Fruit fly (Drosophila melanogaster): Measurements from ENCODE around the gene CG33494.

Gene CG33494

DNA sequence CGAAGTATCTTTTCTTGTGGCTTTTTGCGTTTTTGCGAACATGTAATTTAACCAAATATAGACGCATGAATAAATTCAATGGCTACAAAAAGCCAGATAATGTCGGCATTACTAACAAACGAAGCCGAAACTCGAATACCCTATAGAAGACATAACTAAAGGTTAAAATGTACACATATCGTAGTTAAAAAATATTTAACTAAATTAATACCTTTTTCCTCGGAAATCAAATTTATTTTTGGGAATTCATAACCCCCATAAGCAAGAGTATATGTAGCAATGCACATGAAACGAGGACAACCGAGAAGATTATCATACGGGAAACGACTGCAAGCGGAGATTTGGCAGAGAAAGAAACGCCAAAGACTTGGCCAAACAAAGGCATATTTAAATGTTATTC is 33.3 kb downstream of the CG33494 start:
- TF ChIP-seq ovo (GFP tag; optimal IDR thresholded peaks at IDR 0.05) = no peak
- TF ChIP-seq CG1620 (GFP tag; optimal IDR thresholded peaks at IDR 0.05) = no peak
- TF ChIP-seq Clk (GFP tag; optimal IDR thresholded peaks at IDR 0.05) = no peak
- no peak for TF ChIP-seq bab1 (GFP tag; optimal IDR thresholded peaks at IDR 0.05)
- TF ChIP-seq Crg-1 (GFP tag; optimal IDR thresholded peaks at IDR 0.05) = no peak
- no peak for TF ChIP-seq toe (GFP tag; optimal IDR thresholded peaks at IDR 0.05)
- no peak for TF ChIP-seq tj (GFP tag; optimal IDR thresholded peaks at IDR 0.05)
- no peak for TF ChIP-seq CG7045 (GFP tag; optimal IDR thresholded peaks at IDR 0.05)
- no peak for TF ChIP-seq kay (GFP tag; ENCODE audit: borderline replicate concordance)
- TF ChIP-seq CG7101 (tag; optimal IDR thresholded peaks at IDR 0.05) = no peak

DNA sequence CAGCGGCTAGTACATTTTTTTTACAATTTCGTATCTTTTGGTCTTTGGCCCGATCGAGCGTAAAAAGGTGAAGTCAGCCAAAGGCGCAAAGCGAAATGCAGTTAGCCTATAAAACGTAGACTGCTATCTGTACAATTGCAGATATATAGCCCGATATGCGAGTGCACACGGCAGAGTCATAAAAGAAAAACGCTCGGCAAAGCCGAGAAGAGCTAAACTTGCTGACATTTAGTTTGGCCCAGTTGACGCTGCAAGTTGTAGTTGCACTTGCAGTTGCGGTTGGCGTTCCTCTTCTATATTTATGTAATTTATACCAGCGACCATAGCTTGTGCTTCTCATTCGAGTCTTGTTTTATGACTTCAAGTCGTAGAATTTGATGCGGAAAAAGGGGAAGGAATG is 34.3 kb downstream of the CG33494 start:
- TF ChIP-seq CG5204 (GFP tag; optimal IDR thresholded peaks at IDR 0.05) (no peak), cic (GFP tag; optimal IDR thresholded peaks at IDR 0.05) (no peak), bab1 (GFP tag; optimal IDR thresholded peaks at IDR 0.05) (no peak), CG12768 (GFP tag; optimal IDR thresholded peaks at IDR 0.05) (no peak), tj (GFP tag; optimal IDR thresholded peaks at IDR 0.05) (peak; percentile 92), Hr96 (GFP tag; optimal IDR thresholded peaks at IDR 0.05) (no peak), pad (GFP tag; optimal IDR thresholded peaks at IDR 0.05) (no peak), Mnt (GFP tag; optimal IDR thresholded peaks at IDR 0.05) (no peak)

DNA sequence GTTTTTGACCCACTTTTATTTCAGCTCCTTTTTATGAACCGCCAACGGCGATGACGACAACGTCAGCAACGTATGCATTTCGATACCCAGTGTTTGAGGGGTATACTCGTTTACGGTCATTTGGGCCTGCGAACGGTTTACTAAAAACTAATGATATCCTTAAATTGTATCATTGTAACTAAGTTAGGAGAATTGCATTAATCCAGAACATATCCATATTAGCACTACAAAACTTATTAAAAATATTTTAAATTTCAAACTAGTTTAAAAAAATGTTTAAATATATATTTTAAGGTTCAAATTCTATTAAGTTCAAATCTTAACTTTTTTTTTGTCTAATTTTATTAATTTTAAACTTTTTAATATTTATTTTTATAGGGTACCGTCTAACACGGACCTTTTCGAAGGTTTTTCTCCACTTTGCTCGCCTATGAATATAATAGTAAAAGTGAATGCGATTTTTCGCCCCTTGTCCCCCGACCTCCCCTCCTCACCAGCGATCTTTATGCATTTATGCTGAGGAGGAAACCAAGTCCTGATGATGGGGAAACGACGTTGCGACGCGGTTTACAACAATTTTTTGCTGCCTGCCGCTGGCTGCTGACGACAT is 35.7 kb downstream of the CG33494 start:
- TF ChIP-seq CG14711 (tag; optimal IDR thresholded peaks at IDR 0.05) (peak; percentile 23), CG33017 (tag; optimal IDR thresholded peaks at IDR 0.05) (no peak), cic (GFP tag; optimal IDR thresholded peaks at IDR 0.05) (no peak)

DNA sequence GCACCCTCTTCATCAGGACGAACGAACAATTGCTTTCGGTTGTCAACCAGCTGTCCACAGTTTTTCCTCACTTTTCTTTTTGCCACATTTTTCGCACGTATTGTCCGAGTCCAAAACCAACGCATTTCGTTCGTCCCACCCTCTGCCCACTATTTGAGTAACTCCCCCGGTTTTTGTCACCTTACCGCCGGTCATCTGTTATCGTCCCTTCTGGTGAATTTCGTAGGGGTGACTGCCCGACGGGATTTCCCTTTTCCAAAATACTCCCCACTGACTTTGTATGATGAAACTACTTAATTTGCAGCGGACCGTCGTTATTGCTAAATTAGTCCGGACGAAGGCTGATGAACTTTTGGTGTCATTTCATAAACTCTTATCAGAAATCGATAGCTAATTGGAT is 37.9 kb downstream of the CG33494 start:
- TF ChIP-seq Hr96 (GFP tag; optimal IDR thresholded peaks at IDR 0.05) (no peak), CG12768 (GFP tag; optimal IDR thresholded peaks at IDR 0.05) (no peak), Crg-1 (GFP tag; optimal IDR thresholded peaks at IDR 0.05) (no peak), cic (GFP tag; optimal IDR thresholded peaks at IDR 0.05) (no peak), CG7101 (tag; optimal IDR thresholded peaks at IDR 0.05) (no peak), bab1 (GFP tag; optimal IDR thresholded peaks at IDR 0.05) (no peak), cnc (optimal IDR thresholded peaks at IDR 0.05) (no peak), CG7045 (GFP tag; optimal IDR thresholded peaks at IDR 0.05) (no peak)

DNA sequence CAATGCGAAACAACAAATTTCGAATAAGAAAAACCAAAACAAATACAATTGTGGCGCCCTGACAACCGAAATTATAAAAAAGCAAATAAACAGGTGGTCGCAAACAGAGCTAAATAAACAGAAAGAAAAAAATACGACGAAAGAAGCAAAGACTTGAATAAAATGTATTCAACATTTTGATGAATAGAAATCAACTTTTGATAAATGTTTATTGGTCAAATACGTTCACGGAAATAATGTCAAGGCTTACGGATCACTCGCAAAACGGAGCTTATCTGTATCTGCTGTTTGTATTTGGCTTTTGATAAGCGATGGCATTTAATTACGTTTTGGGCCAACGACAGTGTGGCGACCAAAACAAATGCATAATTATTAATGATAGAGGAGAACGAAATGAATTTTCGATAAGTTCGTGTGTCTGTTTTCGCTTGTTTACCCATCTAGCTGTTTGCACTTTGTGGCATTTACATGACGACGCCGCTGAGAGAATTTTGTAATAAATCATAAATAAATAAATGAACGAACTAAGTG is 41.7 kb downstream of the CG33494 start:
- no peak for TF ChIP-seq CG33017 (tag; optimal IDR thresholded peaks at IDR 0.05)
- TF ChIP-seq bab1 (GFP tag; optimal IDR thresholded peaks at IDR 0.05) = no peak
- TF ChIP-seq CG12768 (GFP tag; optimal IDR thresholded peaks at IDR 0.05) = peak; percentile 4
- TF ChIP-seq CG7045 (GFP tag; optimal IDR thresholded peaks at IDR 0.05) = peak; percentile 2
- peak; percentile 24 for TF ChIP-seq cic (GFP tag; optimal IDR thresholded peaks at IDR 0.05)
- no peak for TF ChIP-seq pad (GFP tag; optimal IDR thresholded peaks at IDR 0.05)
- TF ChIP-seq kay (GFP tag; ENCODE audit: borderline replicate concordance) = peak; percentile 85
- TF ChIP-seq CG1620 (GFP tag; optimal IDR thresholded peaks at IDR 0.05) = no peak
- TF ChIP-seq CG11617 (GFP tag; optimal IDR thresholded peaks at IDR 0.05) = peak; percentile 29
- TF ChIP-seq Clk (GFP tag; optimal IDR thresholded peaks at IDR 0.05) = peak; percentile 6
- TF ChIP-seq CG7101 (tag; optimal IDR thresholded peaks at IDR 0.05) = peak; percentile 19

DNA sequence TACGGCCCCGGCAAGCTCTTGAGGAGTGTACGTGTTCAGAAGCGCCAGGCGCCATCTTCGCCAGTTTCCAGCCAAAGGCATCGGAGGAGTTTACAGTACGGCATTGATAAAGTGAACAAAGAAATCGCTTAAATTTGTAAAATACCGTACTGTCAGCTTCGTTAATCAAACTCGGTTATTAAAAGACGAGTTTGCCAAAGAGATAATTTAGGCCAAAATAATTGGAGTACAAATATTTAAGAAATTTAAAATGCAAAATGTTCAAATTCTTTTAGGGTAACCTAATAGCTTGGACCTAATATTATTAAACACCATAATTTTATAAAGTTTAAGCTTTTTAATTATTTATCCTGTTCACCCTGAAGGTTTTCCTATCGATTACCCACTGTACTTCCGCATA is 43.1 kb downstream of the CG33494 start:
- TF ChIP-seq CG7101 (tag; optimal IDR thresholded peaks at IDR 0.05) (no peak), Clk (GFP tag; optimal IDR thresholded peaks at IDR 0.05) (no peak)

DNA sequence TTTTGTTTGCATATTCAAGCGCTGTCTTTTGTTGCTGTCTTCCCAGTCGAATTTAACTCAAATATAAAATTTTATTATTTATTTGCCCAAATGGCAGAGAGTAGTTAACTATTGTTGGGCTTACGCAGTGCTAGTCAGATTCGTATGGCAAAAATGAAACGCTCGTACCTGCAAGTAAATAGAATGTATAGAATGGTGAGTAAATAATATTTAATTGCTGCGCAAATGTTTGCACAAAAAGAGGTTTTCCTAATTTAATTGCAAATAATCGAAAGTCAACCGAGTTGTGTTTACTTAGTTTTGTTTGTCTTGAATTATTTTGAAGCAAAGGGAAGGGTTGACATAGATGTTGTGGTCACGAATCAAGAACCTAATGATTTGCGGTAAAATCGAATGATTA is 46.2 kb downstream of the CG33494 start:
- TF ChIP-seq cic (GFP tag; optimal IDR thresholded peaks at IDR 0.05) = no peak
- no peak for TF ChIP-seq tj (GFP tag; optimal IDR thresholded peaks at IDR 0.05)
- TF ChIP-seq CG14711 (tag; optimal IDR thresholded peaks at IDR 0.05) = no peak
- TF ChIP-seq ovo (GFP tag; optimal IDR thresholded peaks at IDR 0.05) = no peak
- TF ChIP-seq CG11617 (GFP tag; optimal IDR thresholded peaks at IDR 0.05) = no peak
- TF ChIP-seq toe (GFP tag; optimal IDR thresholded peaks at IDR 0.05) = no peak
- no peak for TF ChIP-seq Mnt (GFP tag; optimal IDR thresholded peaks at IDR 0.05)
- TF ChIP-seq kay (GFP tag; ENCODE audit: borderline replicate concordance) = no peak

DNA sequence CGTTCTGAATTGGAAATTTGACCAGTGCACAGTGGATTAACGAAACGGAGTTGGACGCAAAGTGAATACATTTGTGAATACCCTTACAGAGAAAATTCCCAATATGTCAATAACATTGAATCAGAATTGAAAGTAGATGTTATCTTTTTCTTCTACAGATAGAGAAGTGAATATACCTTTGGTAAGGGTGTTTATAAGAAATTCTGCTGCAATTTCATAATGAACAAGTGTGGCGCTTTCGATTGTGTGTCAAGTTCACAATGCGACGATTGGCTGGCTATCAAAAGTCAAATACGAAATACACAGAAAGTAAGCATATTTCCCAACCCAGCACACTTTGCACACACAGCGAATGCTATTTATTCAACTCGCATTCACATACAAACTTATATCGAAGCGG is 46.6 kb downstream of the CG33494 start:
- TF ChIP-seq CG7101 (tag; optimal IDR thresholded peaks at IDR 0.05) = peak; percentile 15
- peak; percentile 87 for TF ChIP-seq tj (GFP tag; optimal IDR thresholded peaks at IDR 0.05)
- TF ChIP-seq CG1620 (GFP tag; optimal IDR thresholded peaks at IDR 0.05) = no peak
- no peak for TF ChIP-seq Hr96 (GFP tag; optimal IDR thresholded peaks at IDR 0.05)
- TF ChIP-seq kay (GFP tag; ENCODE audit: borderline replicate concordance) = peak; percentile 54
- TF ChIP-seq bab1 (GFP tag; optimal IDR thresholded peaks at IDR 0.05) = peak; percentile 13

Measured in whole organism, adult.